Worm (Caenorhabditis elegans) whole organism, young adult: Measurements from ENCODE around the gene set-5.

Experiments used
- B0019.2 ChIP-seq: fragments of 200-800 bp; sonication (Bioruptor generic); conservative IDR thresholded peaks from 2 replicates; pipeline ENCODE4 v1.3.6; 2022; ENCODE audit warnings: missing genetic modification reagents, missing genetic modification characterization, missing compliant biosample characterization
- B0336.3 ChIP-seq: fragments of 200-800 bp; sonication (Bioruptor generic); IDR thresholded peaks from 2 replicates; pipeline ENCODE4 v1.3.6; 2022; ENCODE audit warnings: missing genetic modification characterization, missing compliant biosample characterization
- C17E4.6 ChIP-seq: fragments of 200-800 bp; sonication (Bioruptor generic); IDR thresholded peaks from 2 replicates; pipeline ENCODE4 v1.3.6; 2022; ENCODE audit warnings: missing genetic modification reagents, missing genetic modification characterization, missing compliant biosample characterization
- D2030.7 ChIP-seq: fragments of 200-800 bp; sonication (Bioruptor generic); IDR thresholded peaks from 2 replicates; pipeline ENCODE4 v1.3.6; 2022; ENCODE audit warnings: missing genetic modification reagents, missing genetic modification characterization, missing compliant biosample characterization
- F23B12.7 ChIP-seq: sonication (generic microtip); optimal IDR thresholded peaks from 2 replicates; lab custom pipeline; 2017; ENCODE audit warnings: missing genetic modification characterization, mild to moderate bottlenecking, missing compliant biosample characterization, antibody characterized with exemption, moderate library complexity; ENCODE audit not compliant: insufficient read depth
- F33H1.4 ChIP-seq: fragments of 200-800 bp; sonication (Bioruptor generic); IDR thresholded peaks from 2 replicates; pipeline ENCODE4 v1.3.6; 2022; ENCODE audit warnings: missing genetic modification reagents, missing genetic modification characterization, missing compliant biosample characterization
- F37B4.10 ChIP-seq: fragments of 200-800 bp; sonication (Bioruptor generic); IDR thresholded peaks from 2 replicates; pipeline ENCODE4 v1.3.6; 2022; ENCODE audit warnings: missing genetic modification characterization, missing compliant biosample characterization
- F57A8.1 ChIP-seq: fragments of 200-800 bp; sonication (Bioruptor generic); optimal IDR thresholded peaks from 2 replicates; lab custom pipeline; 2018; ENCODE audit warnings: mild to moderate bottlenecking, missing genetic modification characterization, moderate library complexity, missing compliant biosample characterization
- F57C9.4 ChIP-seq: sonication (generic microtip); optimal IDR thresholded peaks from 2 replicates; lab custom pipeline; 2017; ENCODE audit warnings: mild to moderate bottlenecking, missing genetic modification characterization, missing compliant biosample characterization
- K12H6.12 ChIP-seq: fragments of 200-800 bp; sonication (Bioruptor generic); optimal IDR thresholded peaks from 2 replicates; lab custom pipeline; 2018; ENCODE audit warnings: mild to moderate bottlenecking, missing genetic modification characterization, missing compliant biosample characterization
- Y53F4B.3 ChIP-seq: fragments of 200-800 bp; sonication (Bioruptor generic); IDR thresholded peaks from 2 replicates; pipeline ENCODE4 v1.3.6; 2022; ENCODE audit warnings: missing genetic modification reagents, missing genetic modification characterization, missing compliant biosample characterization
- Y95B8A.8 ChIP-seq: fragments of 200-800 bp; sonication (Bioruptor generic); IDR thresholded peaks from 2 replicates; pipeline ENCODE4 v1.3.6; 2022; ENCODE audit warnings: missing genetic modification reagents, missing genetic modification characterization, missing compliant biosample characterization
- aptf-2 ChIP-seq: fragments of 200-800 bp; sonication (Bioruptor generic); conservative IDR thresholded peaks from 2 replicates; pipeline ENCODE4 v1.3.6; 2022; ENCODE audit warnings: missing genetic modification reagents, missing genetic modification characterization, missing compliant biosample characterization
- attf-5 ChIP-seq: fragments of 200-800 bp; sonication (Bioruptor generic); optimal IDR thresholded peaks from 2 replicates; lab custom pipeline; 2018; ENCODE audit warnings: mild to moderate bottlenecking, missing genetic modification characterization, missing compliant biosample characterization
- ccch-3 ChIP-seq: fragments of 200-800 bp; sonication (Bioruptor generic); optimal IDR thresholded peaks from 2 replicates; lab custom pipeline; 2018; ENCODE audit warnings: mild to moderate bottlenecking, missing genetic modification characterization, missing compliant biosample characterization
- chd-7 ChIP-seq: sonication (generic microtip); optimal IDR thresholded peaks from 2 replicates; lab custom pipeline; 2016; ENCODE audit warnings: mild to moderate bottlenecking, missing genetic modification characterization, moderate library complexity, missing compliant biosample characterization
- die-1 ChIP-seq: sonication (generic microtip); optimal IDR thresholded peaks from 2 replicates; lab custom pipeline; 2016; ENCODE audit warnings: missing genotype, mild to moderate bottlenecking, missing genetic modification characterization, missing compliant biosample characterization
- dpff-1 ChIP-seq: sonication (generic microtip); optimal IDR thresholded peaks from 2 replicates; lab custom pipeline; 2017; ENCODE audit warnings: mild to moderate bottlenecking, missing genetic modification characterization, missing compliant biosample characterization
- dpl-1 ChIP-seq: fragments of 150-350 bp; optimal IDR thresholded peaks from 2 replicates; lab custom pipeline; 2014; ENCODE audit warnings: missing biosample characterization, missing genetic modification reagents, missing genetic modification characterization
- ekl-4 ChIP-seq: fragments of 200-800 bp; sonication (Bioruptor generic); IDR thresholded peaks from 2 replicates; pipeline ENCODE4 v1.3.6; 2022; ENCODE audit warnings: missing genetic modification reagents, missing genetic modification characterization, missing compliant biosample characterization
- ets-4 ChIP-seq: fragments of 200-800 bp; sonication (Bioruptor generic); optimal IDR thresholded peaks from 2 replicates; lab custom pipeline; 2018; ENCODE audit warnings: mild to moderate bottlenecking, missing genetic modification characterization, missing compliant biosample characterization
- him-1 ChIP-seq: sonication (generic microtip); optimal IDR thresholded peaks from 2 replicates; lab custom pipeline; 2016; ENCODE audit warnings: missing genotype, missing genetic modification reagents, missing genetic modification characterization, missing compliant biosample characterization
- hlh-12 ChIP-seq: sonication (generic microtip); optimal IDR thresholded peaks from 2 replicates; lab custom pipeline; 2016; ENCODE audit warnings: missing genetic modification characterization, missing compliant biosample characterization
- hlh-26 ChIP-seq: fragments of 200-800 bp; sonication (Bioruptor generic); conservative IDR thresholded peaks from 2 replicates; pipeline ENCODE4 v1.3.6; 2022; ENCODE audit warnings: missing genetic modification reagents, missing genetic modification characterization, missing compliant biosample characterization
- let-526 ChIP-seq: fragments of 200-800 bp; sonication (Bioruptor generic); IDR thresholded peaks from 2 replicates; pipeline ENCODE4 v1.3.6; 2022; ENCODE audit warnings: missing genetic modification reagents, missing genetic modification characterization, missing compliant biosample characterization
- lin-26 ChIP-seq: fragments of 200-800 bp; sonication (Bioruptor generic); IDR thresholded peaks from 2 replicates; pipeline ENCODE4 v1.3.6; 2022; ENCODE audit warnings: missing genetic modification reagents, missing genetic modification characterization, missing compliant biosample characterization
- lsl-1 ChIP-seq: fragments of 200-800 bp; sonication (Bioruptor generic); optimal IDR thresholded peaks from 2 replicates; lab custom pipeline; 2018; ENCODE audit warnings: mild to moderate bottlenecking, missing genetic modification characterization, moderate library complexity, missing compliant biosample characterization
- lsy-27 ChIP-seq: sonication (generic microtip); optimal IDR thresholded peaks from 2 replicates; lab custom pipeline; 2017; ENCODE audit warnings: missing genetic modification characterization, mild to moderate bottlenecking, missing compliant biosample characterization, antibody characterized with exemption, missing genotype, borderline replicate concordance; ENCODE audit not compliant: insufficient read depth
- madf-8 ChIP-seq: fragments of 200-800 bp; sonication (Bioruptor generic); conservative IDR thresholded peaks from 2 replicates; pipeline ENCODE4 v1.3.6; 2022; ENCODE audit warnings: missing genetic modification reagents, missing genetic modification characterization, missing compliant biosample characterization
- nfya-2 ChIP-seq: fragments of 200-800 bp; sonication (Bioruptor generic); IDR thresholded peaks from 2 replicates; pipeline ENCODE4 v1.3.6; 2022; ENCODE audit warnings: missing genetic modification reagents, missing genetic modification characterization, missing compliant biosample characterization
- nhr-80 ChIP-seq: sonication (generic microtip); optimal IDR thresholded peaks from 2 replicates; lab custom pipeline; 2016; ENCODE audit warnings: missing genetic modification characterization, missing compliant biosample characterization
- pbrm-1 ChIP-seq: fragments of 200-800 bp; sonication (Bioruptor generic); IDR thresholded peaks from 2 replicates; pipeline ENCODE4 v1.3.6; 2022; ENCODE audit warnings: missing genetic modification reagents, missing genetic modification characterization, missing compliant biosample characterization
- sdz-38 ChIP-seq: sonication (generic microtip); optimal IDR thresholded peaks from 2 replicates; lab custom pipeline; 2016; ENCODE audit warnings: missing genotype, missing genetic modification characterization, missing compliant biosample characterization
- sea-2 ChIP-seq: fragments of 200-800 bp; sonication (Bioruptor generic); IDR thresholded peaks from 2 replicates; pipeline ENCODE4 v1.3.6; 2022; ENCODE audit warnings: missing genetic modification characterization, missing compliant biosample characterization
- snpc-1.1 ChIP-seq: sonication (generic microtip); optimal IDR thresholded peaks from 2 replicates; lab custom pipeline; 2017; ENCODE audit warnings: missing genetic modification characterization, mild to moderate bottlenecking, missing compliant biosample characterization, antibody characterized with exemption, moderate library complexity, missing genotype, missing genetic modification reagents; ENCODE audit not compliant: insufficient read depth
- somi-1 ChIP-seq: fragments of 200-800 bp; sonication (Bioruptor generic); optimal IDR thresholded peaks from 2 replicates; lab custom pipeline; 2018; ENCODE audit warnings: mild to moderate bottlenecking, missing genetic modification characterization, missing compliant biosample characterization
- unc-62 ChIP-seq: fragments of 150-350 bp; optimal IDR thresholded peaks from 2 replicates; lab custom pipeline; 2014; ENCODE audit warnings: missing biosample characterization, missing genetic modification reagents, missing genetic modification characterization
- zfh-2 ChIP-seq: fragments of 200-800 bp; sonication (Bioruptor generic); conservative IDR thresholded peaks from 2 replicates; pipeline ENCODE4 v1.3.6; 2022; ENCODE audit warnings: missing genetic modification reagents, missing genetic modification characterization, missing compliant biosample characterization
- zim-3 ChIP-seq: sonication (generic microtip); optimal IDR thresholded peaks from 2 replicates; lab custom pipeline; 2017; ENCODE audit warnings: mild to moderate bottlenecking, missing genetic modification characterization, moderate library complexity, missing compliant biosample characterization
- ztf-26 ChIP-seq: sonication (generic microtip); optimal IDR thresholded peaks from 2 replicates; lab custom pipeline; 2017; ENCODE audit warnings: missing genetic modification characterization, missing compliant biosample characterization
- ztf-3 ChIP-seq: fragments of 200-800 bp; sonication (Bioruptor generic); optimal IDR thresholded peaks from 2 replicates; lab custom pipeline; 2018; ENCODE audit warnings: mild to moderate bottlenecking, missing genetic modification characterization, missing compliant biosample characterization

set-5 gene

ce11 chrV:14656970-14657369 is 41.8 kb upstream of the set-5 start:
- no peak for TF ChIP-seq madf-8 (GFP tag; lab: Robert Waterston, UW)
- peak; percentile 16; the same call in 1 of the 2 replicates for TF ChIP-seq lin-26 (GFP tag; lab: Robert Waterston, UW)
- TF ChIP-seq C17E4.6 (GFP tag; lab: Robert Waterston, UW) = no peak

ce11 chrV:14658131-14658530 is 40.6 kb upstream of the set-5 start, which contains the start of gene slc-25A29:
slc-25A29 (minus strand) TSS chrV:14658175.
- no peak for TF ChIP-seq chd-7 (tag; lab: Kevin White, UChicago)
- TF ChIP-seq, all 124 proteins: peak for 0

ce11 chrV:14659595-14659994 is 39.2 kb upstream of the set-5 start:
- TF ChIP-seq sea-2 (GFP tag; lab: Robert Waterston, UW) (no peak), unc-62 (GFP tag; lab: Kevin White, UChicago) (no peak), nfya-2 (no peak), aptf-2 (GFP tag; lab: Robert Waterston, UW) (no peak), dpff-1 (no peak), F33H1.4 (GFP tag; lab: Robert Waterston, UW) (no peak), die-1 (tag; lab: Kevin White, UChicago) (no peak), sdz-38 (tag; lab: Kevin White, UChicago) (no peak), F37B4.10 (GFP tag; lab: Robert Waterston, UW) (no peak), zfh-2 (no peak), F57A8.1 (no peak), K12H6.12 (tag; lab: Kevin White, UChicago) (no peak), lsy-27 (tag; lab: Kevin White, UChicago) (no peak), hlh-26 (GFP tag; lab: Robert Waterston, UW) (no peak), madf-8 (GFP tag; lab: Robert Waterston, UW) (no peak), ccch-3 (GFP tag; lab: Kevin White, UChicago) (no peak), F57C9.4 (no peak), attf-5 (no peak), ztf-3 (GFP tag; lab: Kevin White, UChicago) (no peak), B0336.3 (GFP tag; lab: Robert Waterston, UW) (no peak)

ce11 chrV:14660608-14661355 is 38.0 kb upstream of the set-5 start, which contains the start of gene srh-17:
srh-17 (plus strand) TSS chrV:14661305.
- TF ChIP-seq ztf-26 (peak; percentile 74), ekl-4 (GFP tag; lab: Robert Waterston, UW) (no peak), somi-1 (GFP tag; lab: Kevin White, UChicago) (peak; percentile 27)
- TF ChIP-seq, all 124 proteins: peak for 2

- TF ChIP-seq nhr-80 (tag; lab: Kevin White, UChicago) (no peak), hlh-26 (GFP tag; lab: Robert Waterston, UW) (no peak), B0019.2 (GFP tag; lab: Robert Waterston, UW) (no peak), ets-4 (GFP tag; lab: Kevin White, UChicago) (no peak), lsl-1 (GFP tag; lab: Kevin White, UChicago) (no peak), F23B12.7 (no peak), Y53F4B.3 (GFP tag; lab: Robert Waterston, UW) (no peak), him-1 (no peak), D2030.7 (no peak), zim-3 (tag; lab: Kevin White, UChicago) (no peak), Y95B8A.8 (GFP tag; lab: Robert Waterston, UW) (no peak), hlh-12 (tag; lab: Kevin White, UChicago) (no peak), dpl-1 (no peak), sea-2 (GFP tag; lab: Robert Waterston, UW) (no peak), C17E4.6 (GFP tag; lab: Robert Waterston, UW) (no peak), snpc-1.1 (tag; lab: Kevin White, UChicago) (no peak), let-526 (GFP tag; lab: Robert Waterston, UW) (no peak), lsy-27 (tag; lab: Kevin White, UChicago) (no peak), pbrm-1 (GFP tag; lab: Robert Waterston, UW) (no peak)
- TF ChIP-seq, all 124 proteins: peak for 0
Observed at ce11 chrV:14663006-14663405, 35.8 kb upstream of the set-5 start, which contains the start of gene C47E8.9. C47E8.9 (plus strand) TSS chrV:14663306.
